Fruit fly (Drosophila melanogaster) S2 (cell line): ENCODE results near the gene CG9467.

Experiments used
- CG8478 ChIP-seq: fragments of >200 bp; optimal IDR thresholded peaks from 2 replicates; lab custom pipeline; 2018
- CTCF ChIP-seq, 2 experiments: fragments of >200 bp; optimal IDR thresholded peaks; 2 replicates each; lab custom pipeline; 2018

The CG9467 gene

dm6 chr3R:9747900-9748663 is 52.7 kb downstream of the CG9467 start:
- TF ChIP-seq CTCF (optimal IDR thresholded peaks at IDR 0.05; lab: Kevin White, UChicago) (no peak), CG8478 (lab: Kevin White, UChicago) (no peak)

dm6 chr3R:9747875-9747899 is 53.1 kb downstream of the CG9467 start, which contains the start of gene PpD3:
TSS of gene PpD3 (plus strand) at chr3R:9747875.
- TF ChIP-seq CG8478 (lab: Kevin White, UChicago), result no peak
- no peak for TF ChIP-seq CTCF (optimal IDR thresholded peaks at IDR 0.05; lab: Kevin White, UChicago)
